Worm (Caenorhabditis elegans): ENCODE measurements around the gene C27D9.2.

ce11 chrII:4797071-4797470, 40.4 kb upstream of the C27D9.2 start, which contains the start of gene C33F10.14:
- TF ChIP-seq unc-130 (GFP tag; optimal IDR thresholded peaks at IDR 0.05) (no peak), unc-62 (GFP tag; optimal IDR thresholded peaks at IDR 0.05) (no peak), lin-35 (GFP tag; optimal IDR thresholded peaks at IDR 0.05) (no peak), B0336.3 (GFP tag; IDR thresholded peaks at IDR 0.05) (no peak), ztf-6 (GFP tag; IDR thresholded peaks at IDR 0.05) (no peak), nfya-1 (tag; optimal IDR thresholded peaks at IDR 0.05; ENCODE audit: borderline replicate concordance, insufficient read depth) (no peak), nfyb-1 (GFP tag; IDR thresholded peaks at IDR 0.05) (no peak), ama-1 (optimal IDR thresholded peaks at IDR 0.05) (no peak), ama-1 (GFP tag; optimal IDR thresholded peaks at IDR 0.05) (no peak), madf-8 (GFP tag; conservative IDR thresholded peaks at IDR 0.05) (no peak), athp-1 (tag; optimal IDR thresholded peaks at IDR 0.05) (no peak), ceh-58 (GFP tag; IDR thresholded peaks at IDR 0.05) (no peak), dpl-1 (GFP tag; optimal IDR thresholded peaks at IDR 0.05) (no peak), efl-1 (GFP tag; optimal IDR thresholded peaks at IDR 0.05) (no peak)
